Fruit fly (Drosophila melanogaster) whole organism, embryonic: ENCODE data around the gene Hexo2.

ENCODE experiments used
- Abd-B ChIP-seq: fragments of 200-800 bp; sonication (Bioruptor generic); optimal IDR thresholded peaks from 2 replicates; lab custom pipeline; 2018; ENCODE audit warnings: missing biosample characterization, mild to moderate bottlenecking, missing genetic modification characterization, moderate library complexity
- Asciz ChIP-seq: fragments of 200-800 bp; sonication (Bioruptor generic); optimal IDR thresholded peaks from 2 replicates; lab custom pipeline; 2017; ENCODE audit warnings: missing biosample characterization, mild to moderate bottlenecking, missing genetic modification characterization, missing genetic modification reagents
- Atf-2 ChIP-seq: fragments of 200-800 bp; sonication (Bioruptor generic); optimal IDR thresholded peaks from 2 replicates; lab custom pipeline; 2016; ENCODE audit warnings: missing biosample characterization, missing genetic modification characterization
- Awh ChIP-seq: fragments of 200-800 bp; sonication (Bioruptor generic); IDR thresholded peaks from 2 replicates; pipeline ENCODE4, ENCODE4 v1.3.6; 2022; ENCODE audit warnings: missing biosample characterization, missing genetic modification characterization
- BtbVII ChIP-seq: fragments of 200-800 bp; sonication (Bioruptor generic); optimal IDR thresholded peaks from 3 replicates; lab custom pipeline; 2017; ENCODE audit warnings: missing biosample characterization, mild to moderate bottlenecking, missing genetic modification characterization
- CG10147 ChIP-seq: fragments of 200-800 bp; sonication (Bioruptor generic); optimal IDR thresholded peaks from 2 replicates; lab custom pipeline; 2019; ENCODE audit warnings: missing biosample characterization, mild to moderate bottlenecking, missing genetic modification characterization, moderate library complexity
- CG10565 ChIP-seq: fragments of 200-800 bp; sonication (Bioruptor generic); optimal IDR thresholded peaks from 3 replicates; lab custom pipeline; 2016; ENCODE audit warnings: missing biosample characterization, mild to moderate bottlenecking, missing genetic modification characterization
- CG12391 ChIP-seq: fragments of 200-800 bp; sonication (Bioruptor generic); optimal IDR thresholded peaks from 3 replicates; lab custom pipeline; 2018; ENCODE audit warnings: missing biosample characterization, mild to moderate bottlenecking, missing genetic modification characterization, moderate library complexity
- CG13123 ChIP-seq: fragments of 200-800 bp; sonication (Bioruptor generic); optimal IDR thresholded peaks from 2 replicates; lab custom pipeline; 2016; ENCODE audit warnings: missing biosample characterization, missing genetic modification characterization
- CG13894 ChIP-seq: fragments of 200-800 bp; sonication (Bioruptor generic); optimal IDR thresholded peaks from 3 replicates; lab custom pipeline; 2018; ENCODE audit warnings: missing biosample characterization, mild to moderate bottlenecking, missing genetic modification characterization, moderate library complexity
- CG14441 ChIP-seq: fragments of 200-800 bp; sonication (Bioruptor generic); IDR thresholded peaks from 2 replicates; pipeline ENCODE4 v1.3.6; 2022; ENCODE audit warnings: missing biosample characterization, missing genetic modification characterization
- CG14710 ChIP-seq: fragments of 200-800 bp; sonication (Bioruptor generic); optimal IDR thresholded peaks from 3 replicates; lab custom pipeline; 2019; ENCODE audit warnings: missing biosample characterization, mild to moderate bottlenecking, missing genetic modification characterization, moderate library complexity
- CG15601 ChIP-seq: fragments of 200-800 bp; sonication (Bioruptor generic); optimal IDR thresholded peaks from 3 replicates; lab custom pipeline; 2019; ENCODE audit warnings: missing biosample characterization, mild to moderate bottlenecking, missing genetic modification characterization, moderate library complexity
- CG17186 ChIP-seq: fragments of 200-800 bp; sonication (Bioruptor generic); optimal IDR thresholded peaks from 3 replicates; lab custom pipeline; 2017; ENCODE audit warnings: missing biosample characterization, missing genetic modification reagents, missing genetic modification characterization
- CG18619 ChIP-seq: fragments of 200-800 bp; sonication (Bioruptor generic); optimal IDR thresholded peaks from 3 replicates; lab custom pipeline; 2017; ENCODE audit warnings: missing biosample characterization, mild to moderate bottlenecking, missing genetic modification characterization
- CG32532 ChIP-seq: fragments of 200-800 bp; sonication (Bioruptor generic); IDR thresholded peaks from 2 replicates; pipeline ENCODE4 v1.3.6; 2022; ENCODE audit warnings: missing biosample characterization, missing genetic modification characterization
- CG34224 ChIP-seq: fragments of 200-800 bp; sonication (Bioruptor generic); IDR thresholded peaks from 3 replicates; pipeline ENCODE4 v1.3.6; 2022; ENCODE audit warnings: missing biosample characterization, missing genetic modification characterization; ENCODE audit not compliant: partially characterized antibody
- CG4282 ChIP-seq: fragments of 200-800 bp; sonication (Bioruptor generic); optimal IDR thresholded peaks from 2 replicates; lab custom pipeline; 2016; ENCODE audit warnings: missing biosample characterization, missing genetic modification characterization
- CG5245 ChIP-seq: fragments of 200-800 bp; sonication (Bioruptor generic); optimal IDR thresholded peaks from 3 replicates; lab custom pipeline; 2016; ENCODE audit warnings: missing biosample characterization, missing genetic modification characterization
- CG6765 ChIP-seq: fragments of 200-800 bp; sonication (Bioruptor generic); optimal IDR thresholded peaks from 3 replicates; lab custom pipeline; 2017; ENCODE audit warnings: missing biosample characterization, mild to moderate bottlenecking, missing genetic modification characterization
- CG6854 ChIP-seq: fragments of 200-800 bp; sonication (Bioruptor generic); optimal IDR thresholded peaks from 3 replicates; lab custom pipeline; 2017; ENCODE audit warnings: missing biosample characterization, mild to moderate bottlenecking, missing genetic modification characterization
- CG7357 ChIP-seq: fragments of 200-800 bp; sonication (Bioruptor generic); IDR thresholded peaks from 3 replicates; pipeline ENCODE4 v1.3.6; 2022; ENCODE audit warnings: missing biosample characterization, missing genetic modification characterization
- CG7786 ChIP-seq: fragments of 200-800 bp; sonication (Bioruptor generic); optimal IDR thresholded peaks from 2 replicates; lab custom pipeline; 2016; ENCODE audit warnings: missing biosample characterization, missing genetic modification characterization
- CG8359 ChIP-seq: fragments of 200-800 bp; sonication (Bioruptor generic); optimal IDR thresholded peaks from 2 replicates; lab custom pipeline; 2017; ENCODE audit warnings: missing biosample characterization, mild to moderate bottlenecking, missing genetic modification characterization, borderline replicate concordance
- Dp ChIP-seq: fragments of 200-800 bp; sonication (Bioruptor generic); optimal IDR thresholded peaks from 2 replicates; lab custom pipeline; 2018; ENCODE audit warnings: missing biosample characterization, mild to moderate bottlenecking, missing genetic modification characterization, moderate library complexity
- Dref ChIP-seq: fragments of 200-800 bp; sonication (Bioruptor generic); IDR thresholded peaks from 2 replicates; pipeline ENCODE4 v1.3.6; 2022; ENCODE audit warnings: missing biosample characterization, missing genetic modification characterization
- E2f2 ChIP-seq: fragments of 200-800 bp; sonication (Bioruptor generic); IDR thresholded peaks from 2 replicates; pipeline ENCODE4 v1.3.6; 2022; ENCODE audit warnings: missing biosample characterization, missing genetic modification characterization
- Elba2 ChIP-seq: fragments of 200-800 bp; sonication (Bioruptor generic); optimal IDR thresholded peaks from 3 replicates; lab custom pipeline; 2016; ENCODE audit warnings: missing biosample characterization, missing genetic modification characterization
- Fer1 ChIP-seq: fragments of 200-800 bp; sonication (Bioruptor generic); optimal IDR thresholded peaks from 2 replicates; lab custom pipeline; 2017; ENCODE audit warnings: missing biosample characterization, mild to moderate bottlenecking, missing genetic modification characterization
- Oli ChIP-seq: fragments of 200-800 bp; sonication (Bioruptor generic); optimal IDR thresholded peaks from 2 replicates; lab custom pipeline; 2018; ENCODE audit warnings: missing biosample characterization, mild to moderate bottlenecking, missing genetic modification characterization, moderate library complexity
- Pdp1 ChIP-seq, 2 experiments: fragments of 200-800 bp; sonication (Bioruptor generic); optimal IDR thresholded peaks; 3 replicates each; lab custom pipeline; 2016; ENCODE audit warnings: missing biosample characterization in 2 of 2, missing genetic modification characterization in 2 of 2, mild to moderate bottlenecking in 1 of 2, moderate library complexity in 1 of 2
- ato ChIP-seq: fragments of 200-800 bp; sonication (Bioruptor generic); IDR thresholded peaks from 2 replicates; pipeline ENCODE4 v1.3.6; 2022; ENCODE audit warnings: missing biosample characterization, missing genetic modification characterization; ENCODE audit not compliant: partially characterized antibody
- cas ChIP-seq: fragments of 200-800 bp; sonication (Bioruptor generic); IDR thresholded peaks from 2 replicates; pipeline ENCODE4 v1.3.6; 2022; ENCODE audit warnings: missing biosample characterization, missing genetic modification characterization
- crc ChIP-seq: fragments of 200-800 bp; sonication (Bioruptor generic); optimal IDR thresholded peaks from 2 replicates; lab custom pipeline; 2016; ENCODE audit warnings: missing biosample characterization, missing genetic modification characterization
- crp ChIP-seq, 2 experiments: fragments of 200-800 bp; sonication (Bioruptor generic); optimal IDR thresholded peaks; 2 replicates in 1 of 2; 3 replicates in 1 of 2; lab custom pipeline; 2017; ENCODE audit warnings: missing biosample characterization in 2 of 2, missing genetic modification characterization in 2 of 2, mild to moderate bottlenecking in 1 of 2, moderate library complexity in 1 of 2
- dan ChIP-seq: fragments of 200-800 bp; sonication (Bioruptor generic); IDR thresholded peaks from 2 replicates; pipeline ENCODE4 v1.3.6; 2022; ENCODE audit warnings: missing biosample characterization, missing genetic modification characterization
- exex ChIP-seq: fragments of 200-800 bp; sonication (Bioruptor generic); optimal IDR thresholded peaks from 4 replicates; lab custom pipeline; 2018; ENCODE audit warnings: missing biosample characterization, mild to moderate bottlenecking, missing genetic modification characterization, moderate library complexity
- hkb ChIP-seq, 2 experiments: fragments of 200-800 bp in 1 of 2; fragments of >200 bp in 1 of 2; sonication (Bioruptor generic) in 1 of 2; IDR thresholded peaks in 1 of 2; optimal IDR thresholded peaks in 1 of 2; 2 replicates each; pipeline versions ENCODE4 v1.3.6 to Lab custom; 2017 to 2022; ENCODE audit warnings: missing biosample characterization in 1 of 2, missing genetic modification characterization in 1 of 2
- lbe ChIP-seq: fragments of 200-800 bp; sonication (Bioruptor generic); optimal IDR thresholded peaks from 2 replicates; lab custom pipeline; 2016; ENCODE audit warnings: missing biosample characterization, mild to moderate bottlenecking, missing genetic modification characterization
- nerfin-2 ChIP-seq: fragments of 200-800 bp; sonication (Bioruptor generic); IDR thresholded peaks from 2 replicates; pipeline ENCODE4 v1.3.6; 2022; ENCODE audit warnings: missing biosample characterization, missing genetic modification characterization; ENCODE audit not compliant: partially characterized antibody
- nmo ChIP-seq: fragments of 200-800 bp; sonication (Bioruptor generic); optimal IDR thresholded peaks from 2 replicates; lab custom pipeline; 2018; ENCODE audit warnings: missing biosample characterization, mild to moderate bottlenecking, missing genetic modification characterization, moderate library complexity
- oc ChIP-seq: fragments of 200-800 bp; sonication (Bioruptor generic); optimal IDR thresholded peaks from 2 replicates; lab custom pipeline; 2018; ENCODE audit warnings: missing biosample characterization, mild to moderate bottlenecking, missing genetic modification characterization, moderate library complexity
- pb ChIP-seq: fragments of 200-800 bp; sonication (Bioruptor generic); optimal IDR thresholded peaks from 3 replicates; lab custom pipeline; 2016; ENCODE audit warnings: missing biosample characterization, missing genetic modification characterization
- sens-2 ChIP-seq: fragments of 200-800 bp; sonication (Bioruptor generic); IDR thresholded peaks from 2 replicates; pipeline ENCODE4 v1.3.6; 2022; ENCODE audit warnings: missing biosample characterization, missing genetic modification characterization
- sima ChIP-seq: fragments of 200-800 bp; sonication (Bioruptor generic); optimal IDR thresholded peaks from 2 replicates; lab custom pipeline; 2016; ENCODE audit warnings: missing biosample characterization, missing genetic modification characterization
- slbo ChIP-seq: fragments of 200-800 bp; sonication (Bioruptor generic); IDR thresholded peaks from 2 replicates; pipeline ENCODE4 v1.3.6; 2022; ENCODE audit warnings: missing biosample characterization, missing genetic modification characterization
- tio ChIP-seq: fragments of 200-800 bp; sonication (Bioruptor generic); optimal IDR thresholded peaks from 2 replicates; lab custom pipeline; 2017; ENCODE audit warnings: missing biosample characterization, missing genetic modification characterization, inconsistent platforms
- zfh2 ChIP-seq: fragments of 200-800 bp; sonication (Bioruptor generic); optimal IDR thresholded peaks from 2 replicates; lab custom pipeline; 2016; ENCODE audit warnings: missing biosample characterization, missing genetic modification characterization

Hexo2 gene

dm6 chrX:8681189-8681821 lies 28.1 kb upstream of the Hexo2 start, which contains the start of gene CAH3 (continued):
- TF ChIP-seq exex (tag; lab: Kevin White, UChicago) (peak; percentile 73), CG8359 (peak; percentile 71), CG4282 (GFP tag; lab: Kevin White, UChicago) (peak; percentile 86), Pdp1 (GFP tag; optimal IDR thresholded peaks at IDR 0.05; lab: Kevin White, UChicago) (peak; percentile 90 to 93), cas (GFP tag; lab: Robert Waterston, UW) (peak; percentile 80), sens-2 (GFP tag; lab: Robert Waterston, UW) (peak; percentile 87), Awh (peak; percentile 93), nmo (GFP tag; lab: Kevin White, UChicago) (peak; percentile 96), Fer1 (GFP tag; lab: Kevin White, UChicago) (peak; percentile 96), Atf-2 (GFP tag; lab: Kevin White, UChicago) (peak; percentile 92), Elba2 (GFP tag; lab: Kevin White, UChicago) (peak; percentile 22), CG5245 (peak; percentile 84), CG10565 (GFP tag; lab: Kevin White, UChicago) (peak; percentile 66), CG13123 (peak; percentile 85), dan (GFP tag; lab: Robert Waterston, UW) (0 out of 2 replicates have a peak, but pooled peaks have one; percentile 24), CG7357 (GFP tag; lab: Robert Waterston, UW) (peak; percentile 74; the same call in 2 of the 3 replicates), BtbVII (GFP tag; lab: Kevin White, UChicago) (peak; percentile 90), CG18619 (GFP tag; lab: Kevin White, UChicago) (peak; percentile 93), oc (tag; lab: Kevin White, UChicago) (peak; percentile 98), E2f2 (GFP tag; lab: Robert Waterston, UW) (peak; percentile 83), CG12391 (tag; lab: Kevin White, UChicago) (peak; percentile 96), crp (GFP tag; optimal IDR thresholded peaks at IDR 0.05; lab: Kevin White, UChicago) (peak in 1 of 2 experiments; percentile 58), hkb (optimal IDR thresholded peaks at IDR 0.05; lab: Kevin White, UChicago) (peak; percentile 32), hkb (GFP tag; IDR thresholded peaks at IDR 0.05; lab: Robert Waterston, UW) (peak; percentile 96), nerfin-2 (GFP tag; lab: Robert Waterston, UW) (no peak), CG15601 (tag; lab: Kevin White, UChicago) (peak; percentile 91), CG14710 (tag; lab: Kevin White, UChicago) (peak; percentile 96), CG10147 (GFP tag; lab: Kevin White, UChicago) (peak; percentile 93), CG32532 (GFP tag; lab: Robert Waterston, UW) (peak; percentile 95), Dp (GFP tag; lab: Kevin White, UChicago) (peak; percentile 69), Asciz (GFP tag; lab: Kevin White, UChicago) (peak; percentile 85), Dref (GFP tag; lab: Robert Waterston, UW) (peak; percentile 30; the same call in 1 of the 2 replicates), Abd-B (GFP tag; lab: Kevin White, UChicago) (peak; percentile 89), zfh2 (GFP tag; lab: Kevin White, UChicago) (peak; percentile 95), crc (peak; percentile 87), CG13894 (tag; lab: Kevin White, UChicago) (peak; percentile 90), sima (GFP tag; lab: Kevin White, UChicago) (peak; percentile 25), slbo (GFP tag; lab: Robert Waterston, UW) (peak; percentile 93), ato (GFP tag; lab: Robert Waterston, UW) (no peak), pb (GFP tag; lab: Kevin White, UChicago) (peak; percentile 93), CG14441 (GFP tag; lab: Robert Waterston, UW) (peak; percentile 92), CG6765 (GFP tag; lab: Kevin White, UChicago) (peak; percentile 90), CG17186 (GFP tag; lab: Kevin White, UChicago) (peak; percentile 88), Oli (tag; lab: Kevin White, UChicago) (peak; percentile 92), CG6854 (GFP tag; lab: Kevin White, UChicago) (peak; percentile 89), CG7786 (GFP tag; lab: Kevin White, UChicago) (peak; percentile 95), lbe (GFP tag; lab: Kevin White, UChicago) (peak; percentile 81), tio (GFP tag; lab: Kevin White, UChicago) (peak; percentile 90), CG34224 (GFP tag; lab: Robert Waterston, UW) (no peak)
